Worm (Caenorhabditis elegans): ENCODE data around the gene F54E7.9.

Gene F54E7.9

DNA sequence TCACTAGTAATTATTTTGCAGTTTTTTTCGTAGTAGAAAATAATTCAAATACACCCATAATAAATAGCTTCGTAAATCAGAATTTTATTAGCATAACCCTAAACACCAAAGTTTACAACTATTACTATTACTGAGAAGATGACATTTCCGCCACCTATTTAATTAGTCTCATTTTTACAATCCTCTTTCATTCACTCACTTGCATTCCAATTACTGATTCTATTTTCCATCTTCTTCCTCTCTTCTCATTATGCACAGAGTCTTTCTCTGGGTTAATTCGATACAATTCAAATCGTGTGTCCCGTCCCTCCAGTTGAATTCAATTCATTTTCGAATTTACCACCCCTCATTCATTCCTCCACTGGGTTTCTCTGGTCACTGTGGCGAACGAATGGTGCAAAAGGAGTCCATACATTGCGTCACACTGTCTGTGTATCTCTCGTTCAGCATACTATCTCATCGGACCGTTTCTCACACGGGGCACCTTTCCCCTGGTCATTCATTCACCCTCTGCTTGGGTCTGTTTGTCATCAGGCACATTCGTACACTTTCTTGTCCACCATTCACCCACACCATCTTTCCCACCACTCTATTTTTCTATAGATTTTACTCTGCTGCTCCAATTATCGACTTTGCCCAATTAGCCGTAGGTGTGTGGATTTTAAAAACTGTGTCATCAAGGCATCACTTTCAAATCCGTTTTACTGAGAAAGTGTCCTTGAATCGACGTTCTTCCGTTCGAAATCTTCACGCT, 42.8 kb upstream of the F54E7.9 start:
- TF ChIP-seq T23F11.4 (GFP tag; optimal IDR thresholded peaks at IDR 0.05) = no peak
- TF ChIP-seq npax-4 (tag; optimal IDR thresholded peaks at IDR 0.05) = no peak
- peak; percentile 99 for TF ChIP-seq unc-42 (tag; optimal IDR thresholded peaks at IDR 0.05)
- peak; percentile 42 for TF ChIP-seq ref-2 (tag; optimal IDR thresholded peaks at IDR 0.05)
- no peak for TF ChIP-seq madf-2 (tag; optimal IDR thresholded peaks at IDR 0.05)
- TF ChIP-seq hlh-15 (tag; optimal IDR thresholded peaks at IDR 0.05) = no peak
- TF ChIP-seq ceh-19 (GFP tag; optimal IDR thresholded peaks at IDR 0.05) = no peak
- no peak for TF ChIP-seq pat-9 (tag; optimal IDR thresholded peaks at IDR 0.05)
- peak; percentile 24 for TF ChIP-seq tbx-2 (tag; optimal IDR thresholded peaks at IDR 0.05)
- no peak for TF ChIP-seq ceh-22 (tag; optimal IDR thresholded peaks at IDR 0.05)
- peak; percentile 51 for TF ChIP-seq ceh-31 (tag; optimal IDR thresholded peaks at IDR 0.05)
- no peak for TF ChIP-seq elt-4 (tag; optimal IDR thresholded peaks at IDR 0.05)
- no peak for TF ChIP-seq C38D4.7 (GFP tag; optimal IDR thresholded peaks at IDR 0.05)
- no peak for TF ChIP-seq sox-4 (tag; optimal IDR thresholded peaks at IDR 0.05)
- no peak for TF ChIP-seq F13H6.1 (tag; optimal IDR thresholded peaks at IDR 0.05)
- TF ChIP-seq ceh-14 (tag; optimal IDR thresholded peaks at IDR 0.05) = peak; percentile 44
- no peak for TF ChIP-seq Y22D7AL.16 (tag; optimal IDR thresholded peaks at IDR 0.05)
- TF ChIP-seq ceh-24 (tag; optimal IDR thresholded peaks at IDR 0.05) = no peak
- TF ChIP-seq dve-1 (tag; optimal IDR thresholded peaks at IDR 0.05) = no peak
- TF ChIP-seq ama-1 (optimal IDR thresholded peaks at IDR 0.05) = no peak
- TF ChIP-seq fax-1 (tag; optimal IDR thresholded peaks at IDR 0.05) = no peak
- no peak for TF ChIP-seq fkh-6 (tag; optimal IDR thresholded peaks at IDR 0.05)
- TF ChIP-seq rnt-1 (tag; optimal IDR thresholded peaks at IDR 0.05) = no peak
- no peak for TF ChIP-seq hlh-13 (GFP tag; optimal IDR thresholded peaks at IDR 0.05)
- TF ChIP-seq gmeb-2 (tag; optimal IDR thresholded peaks at IDR 0.05) = no peak
- TF ChIP-seq pax-1 (tag; optimal IDR thresholded peaks at IDR 0.05) = no peak
- no peak for TF ChIP-seq K02D7.2 (tag; optimal IDR thresholded peaks at IDR 0.05)

DNA sequence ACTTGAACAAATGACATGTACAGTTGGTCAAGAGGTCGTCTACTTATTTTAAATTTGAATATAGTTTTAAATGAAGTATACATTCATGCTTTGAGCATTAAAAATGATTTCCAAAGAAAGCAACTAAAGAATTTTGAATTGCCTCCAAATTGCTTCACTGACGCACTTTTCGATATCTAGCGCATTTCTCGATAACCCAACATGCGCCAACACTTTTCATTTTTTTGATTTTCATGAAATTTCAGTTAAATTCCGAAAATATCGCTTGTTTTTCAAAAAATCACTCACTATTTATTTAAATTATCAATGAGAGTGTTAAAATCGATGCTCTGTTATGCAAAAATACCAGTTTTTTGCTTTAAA, 42.1 kb upstream of the F54E7.9 start:
- TF ChIP-seq ttx-3 (tag; optimal IDR thresholded peaks at IDR 0.05) (no peak), fax-1 (tag; optimal IDR thresholded peaks at IDR 0.05) (no peak), hlh-13 (GFP tag; optimal IDR thresholded peaks at IDR 0.05) (no peak), dve-1 (tag; optimal IDR thresholded peaks at IDR 0.05) (no peak), unc-55 (GFP tag; optimal IDR thresholded peaks at IDR 0.05) (no peak), ceh-19 (GFP tag; optimal IDR thresholded peaks at IDR 0.05) (no peak), unc-3 (GFP tag; conservative IDR thresholded peaks at IDR 0.05) (no peak), unc-3 (tag; optimal IDR thresholded peaks at IDR 0.05) (no peak), Y22D7AL.16 (tag; optimal IDR thresholded peaks at IDR 0.05) (no peak), ceh-31 (tag; optimal IDR thresholded peaks at IDR 0.05) (no peak), pat-9 (tag; optimal IDR thresholded peaks at IDR 0.05) (no peak), ets-4 (tag; optimal IDR thresholded peaks at IDR 0.05) (no peak), F13H6.1 (tag; optimal IDR thresholded peaks at IDR 0.05) (no peak), npax-4 (tag; optimal IDR thresholded peaks at IDR 0.05) (no peak), T23F11.4 (GFP tag; optimal IDR thresholded peaks at IDR 0.05) (no peak), ref-2 (tag; optimal IDR thresholded peaks at IDR 0.05) (no peak), sdc-2 (tag; optimal IDR thresholded peaks at IDR 0.05) (no peak), nhr-11 (tag; optimal IDR thresholded peaks at IDR 0.05) (no peak), gmeb-2 (tag; optimal IDR thresholded peaks at IDR 0.05) (no peak), mec-3 (tag; optimal IDR thresholded peaks at IDR 0.05; ENCODE audit: borderline replicate concordance) (no peak), pros-1 (tag; optimal IDR thresholded peaks at IDR 0.05) (no peak)

DNA sequence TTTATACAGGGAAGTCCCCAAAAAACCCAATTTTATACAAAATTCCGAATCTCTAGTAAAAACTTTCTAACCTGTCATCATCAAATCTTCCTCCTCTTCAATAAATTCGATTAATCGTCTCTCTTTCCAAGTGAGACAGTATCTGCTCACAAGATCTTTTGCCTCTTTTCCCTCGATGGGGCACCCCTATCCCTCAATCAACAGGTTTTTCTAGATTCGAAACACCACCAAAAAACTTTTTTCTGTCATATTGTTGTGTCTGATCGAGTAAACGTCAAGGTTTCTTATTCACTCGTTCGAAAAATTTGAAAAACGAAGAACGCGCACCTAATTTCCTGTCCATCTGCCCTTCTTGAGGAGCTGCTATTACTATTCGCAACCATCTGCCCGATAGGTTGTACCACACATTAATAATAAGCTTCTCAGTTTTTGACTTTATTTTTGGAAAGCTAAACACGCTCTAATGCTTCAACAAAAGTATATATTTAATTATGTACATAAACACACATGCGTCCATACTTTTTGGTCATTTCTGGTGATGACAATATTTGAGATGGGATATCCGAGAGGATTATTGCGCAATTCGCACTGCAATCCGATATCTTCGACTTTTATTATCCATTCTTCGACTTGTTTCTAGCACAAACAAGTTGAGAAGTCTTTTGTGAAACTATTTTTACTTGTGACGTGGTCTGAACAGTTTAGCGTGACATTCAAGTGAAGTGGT, 41.6 kb upstream of the F54E7.9 start:
- TF ChIP-seq ceh-30 (tag; optimal IDR thresholded peaks at IDR 0.05) (no peak), hlh-8 (tag; optimal IDR thresholded peaks at IDR 0.05) (no peak), ceh-34 (tag; optimal IDR thresholded peaks at IDR 0.05) (peak; percentile 20)

All from whole organism, late embryonic.